Worm (Caenorhabditis elegans): ENCODE results near the gene ttbk-5.

ce11 chrIV:10078003-10078402 lies 12.5 kb upstream of the ttbk-5 start:
- TF ChIP-seq snpc-4 (tag; optimal IDR thresholded peaks at IDR 0.05) (no peak), alr-1 (tag; optimal IDR thresholded peaks at IDR 0.05; ENCODE audit: borderline replicate concordance) (no peak), nhr-19 (GFP tag; conservative IDR thresholded peaks at IDR 0.05) (no peak), zag-1 (tag; optimal IDR thresholded peaks at IDR 0.05) (no peak), skn-1 (tag; optimal IDR thresholded peaks at IDR 0.05) (no peak), nhr-77 (tag; optimal IDR thresholded peaks at IDR 0.05) (no peak), lin-14 (GFP tag; optimal IDR thresholded peaks at IDR 0.05) (no peak), mdl-1 (tag; optimal IDR thresholded peaks at IDR 0.05) (no peak), sup-37 (GFP tag; optimal IDR thresholded peaks at IDR 0.05) (no peak), unc-30 (tag; optimal IDR thresholded peaks at IDR 0.05) (no peak), ama-1 (optimal IDR thresholded peaks at IDR 0.05) (no peak), snu-23 (GFP tag; optimal IDR thresholded peaks at IDR 0.05) (no peak), ceh-82 (tag; optimal IDR thresholded peaks at IDR 0.05) (no peak), pag-3 (tag; optimal IDR thresholded peaks at IDR 0.05; ENCODE audit: borderline replicate concordance, insufficient read depth) (no peak)
